Worm (Caenorhabditis elegans): ENCODE measurements around the gene M03F4.4.

ce11 chrX:4976530-4976929 lies 19.3 kb upstream of the M03F4.4 start, which contains the start of gene lfi-1:
- no peak for TF ChIP-seq aly-1 (tag; optimal IDR thresholded peaks at IDR 0.05)
- TF ChIP-seq pes-1 (GFP tag; IDR thresholded peaks at IDR 0.05) = no peak
- no peak for TF ChIP-seq ama-1 (optimal IDR thresholded peaks at IDR 0.05)
- no peak for TF ChIP-seq F13C5.2 (tag; optimal IDR thresholded peaks at IDR 0.05)
- TF ChIP-seq ceh-13 (GFP tag; optimal IDR thresholded peaks at IDR 0.05) = no peak
- TF ChIP-seq flt-1 (GFP tag; IDR thresholded peaks at IDR 0.05) = no peak
- no peak for TF ChIP-seq tbx-11 (GFP tag; IDR thresholded peaks at IDR 0.05)

Measured in whole organism, early embryonic.